Worm (Caenorhabditis elegans): ENCODE results near the gene clec-7.

DNA sequence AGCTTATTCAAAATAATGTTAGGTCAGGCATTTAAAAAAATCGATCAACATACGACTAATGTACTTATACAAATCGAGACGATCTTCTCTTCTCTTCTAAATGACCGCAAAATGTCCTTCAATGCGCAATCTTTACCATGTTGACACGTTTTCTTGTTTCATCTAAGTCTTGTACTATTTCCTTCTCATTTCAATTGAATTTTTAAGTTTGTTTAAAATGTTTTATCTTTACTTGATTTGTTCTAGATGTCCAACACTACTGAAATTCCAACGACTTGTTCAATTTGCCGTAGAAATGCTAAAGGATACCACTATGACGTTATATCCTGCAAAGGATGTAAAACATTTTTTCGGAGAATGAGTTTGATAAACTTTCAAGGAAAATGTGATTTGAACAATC lies 13.8 kb downstream of the clec-7 start, which contains the start of the genes nhr-263 and nhr-148:
- TF ChIP-seq Y79H2A.3 (GFP tag; conservative IDR thresholded peaks at IDR 0.05) (no peak), F52B5.7 (tag; optimal IDR thresholded peaks at IDR 0.05) (no peak), C06A6.2 (GFP tag; conservative IDR thresholded peaks at IDR 0.05) (no peak), lin-26 (GFP tag; IDR thresholded peaks at IDR 0.05) (no peak), pha-4 (tag; optimal IDR thresholded peaks at IDR 0.05) (no peak), B0336.3 (GFP tag; IDR thresholded peaks at IDR 0.05) (no peak), ets-4 (GFP tag; optimal IDR thresholded peaks at IDR 0.05) (no peak), lag-1 (GFP tag; IDR thresholded peaks at IDR 0.05) (no peak), ztf-6 (GFP tag; IDR thresholded peaks at IDR 0.05) (no peak), ztf-22 (GFP tag; optimal IDR thresholded peaks at IDR 0.05) (no peak)

All from whole organism, young adult.